Worm (Caenorhabditis elegans): ENCODE data around the gene smg-4.

The smg-4 gene

DNA sequence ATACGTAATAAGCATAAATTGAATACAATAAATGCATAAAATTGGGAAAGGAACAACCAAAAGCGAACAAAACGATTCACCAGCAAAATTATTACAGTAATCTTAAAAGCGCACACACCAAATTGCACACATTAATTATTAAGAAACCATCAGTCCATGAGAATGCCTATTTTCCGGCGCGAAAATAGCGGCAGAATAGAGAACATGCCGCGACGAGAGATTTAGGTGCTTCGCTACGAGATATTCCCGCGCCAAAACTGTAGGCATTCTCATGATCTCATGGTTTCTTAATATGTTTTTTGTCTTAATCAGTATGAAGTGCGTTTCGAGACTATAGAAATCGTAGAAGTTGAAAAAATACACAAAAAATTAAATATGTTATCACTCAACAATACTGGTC is 6.7 kb upstream of the smg-4 start:
- TF ChIP-seq sptf-1 (tag; optimal IDR thresholded peaks at IDR 0.05), result no peak

ce11 chrV:9782969-9783368 is 5.4 kb upstream of the smg-4 start, which contains the start of gene F46B6.5:
Gene F46B6.5 (minus strand): TSS chrV:9783069.
- TF ChIP-seq nhr-2 (tag; optimal IDR thresholded peaks at IDR 0.05) (no peak), pha-4 (tag; optimal IDR thresholded peaks at IDR 0.05) (no peak), tbx-8 (GFP tag; optimal IDR thresholded peaks at IDR 0.05) (no peak), lin-13 (tag; optimal IDR thresholded peaks at IDR 0.05) (no peak), ham-2 (GFP tag; optimal IDR thresholded peaks at IDR 0.05) (no peak), cnd-1 (tag; optimal IDR thresholded peaks at IDR 0.05) (no peak), ceh-39 (tag; optimal IDR thresholded peaks at IDR 0.05) (no peak), elt-3 (tag; optimal IDR thresholded peaks at IDR 0.05) (no peak), elt-1 (tag; optimal IDR thresholded peaks at IDR 0.05; ENCODE audit: borderline replicate concordance, insufficient read depth) (no peak), mls-2 (tag; optimal IDR thresholded peaks at IDR 0.05) (no peak), unc-62 (GFP tag; optimal IDR thresholded peaks at IDR 0.05) (no peak), blmp-1 (tag; optimal IDR thresholded peaks at IDR 0.05) (no peak), mab-5 (tag; optimal IDR thresholded peaks at IDR 0.05) (no peak), sem-2 (GFP tag; optimal IDR thresholded peaks at IDR 0.05) (no peak), nhr-28 (tag; optimal IDR thresholded peaks at IDR 0.05) (no peak), flh-1 (GFP tag; optimal IDR thresholded peaks at IDR 0.05) (no peak), ceh-83 (GFP tag; optimal IDR thresholded peaks at IDR 0.05) (no peak), unc-39 (tag; optimal IDR thresholded peaks at IDR 0.05) (no peak), zip-8 (tag; optimal IDR thresholded peaks at IDR 0.05) (no peak), ceh-43 (GFP tag; optimal IDR thresholded peaks at IDR 0.05) (no peak)

- no peak for TF ChIP-seq ceh-39 (tag; optimal IDR thresholded peaks at IDR 0.05)
- TF ChIP-seq ztf-11 (tag; optimal IDR thresholded peaks at IDR 0.05), result no peak
- no peak for TF ChIP-seq lsy-2 (tag; optimal IDR thresholded peaks at IDR 0.05)
- TF ChIP-seq ces-1 (GFP tag; optimal IDR thresholded peaks at IDR 0.05), result no peak
- no peak for TF ChIP-seq snpc-4 (tag; optimal IDR thresholded peaks at IDR 0.05)
- no peak for TF ChIP-seq tbx-8 (GFP tag; optimal IDR thresholded peaks at IDR 0.05)
- TF ChIP-seq unc-120 (tag; optimal IDR thresholded peaks at IDR 0.05; ENCODE audit: poor library complexity, severe bottlenecking), result no peak
Measured at ce11 chrV:9782045-9782444, 4.5 kb upstream of the smg-4 start.

- no peak for TF ChIP-seq mab-5 (tag; optimal IDR thresholded peaks at IDR 0.05)
- no peak for TF ChIP-seq mls-2 (tag; optimal IDR thresholded peaks at IDR 0.05)
- no peak for TF ChIP-seq unc-62 (GFP tag; optimal IDR thresholded peaks at IDR 0.05)
- TF ChIP-seq nhr-28 (tag; optimal IDR thresholded peaks at IDR 0.05), result no peak
- TF ChIP-seq pha-4 (tag; optimal IDR thresholded peaks at IDR 0.05), result no peak
- TF ChIP-seq flh-1 (GFP tag; optimal IDR thresholded peaks at IDR 0.05), result no peak
- no peak for TF ChIP-seq lin-13 (tag; optimal IDR thresholded peaks at IDR 0.05)
- no peak for TF ChIP-seq tbx-8 (GFP tag; optimal IDR thresholded peaks at IDR 0.05)
- no peak for TF ChIP-seq ham-2 (GFP tag; optimal IDR thresholded peaks at IDR 0.05)
- TF ChIP-seq ceh-83 (GFP tag; optimal IDR thresholded peaks at IDR 0.05), result no peak
- TF ChIP-seq elt-1 (tag; optimal IDR thresholded peaks at IDR 0.05; ENCODE audit: borderline replicate concordance, insufficient read depth), result no peak
Measured at ce11 chrV:9779418-9779817, 1.9 kb upstream of the smg-4 start, which contains the start of gene F46B6.4. Gene F46B6.4 (minus strand): TSS chrV:9779518.

DNA sequence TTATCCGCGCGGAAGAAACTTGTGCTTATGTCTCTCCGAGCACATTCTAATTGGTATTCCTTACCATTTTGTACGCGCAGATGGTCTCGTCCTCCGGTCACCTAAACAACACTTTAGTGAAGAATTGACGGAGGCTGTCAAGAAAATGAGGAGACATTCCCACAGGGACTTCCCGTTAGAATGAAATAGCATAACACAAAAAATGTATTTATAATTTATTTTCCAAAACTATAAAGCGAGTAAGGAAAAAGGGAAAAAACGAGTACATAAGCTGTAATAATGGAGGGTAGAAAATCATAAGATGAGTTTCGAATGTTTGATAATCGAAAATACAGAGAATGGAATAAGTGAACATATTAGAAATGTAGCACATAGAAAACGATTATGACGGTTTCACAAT is 1.8 kb downstream of the smg-4 start, which contains the start of gene F46B6.12:
Gene F46B6.12 (minus strand): TSS at position 101 of the 400 bp plus-strand sequence.
- TF ChIP-seq M03D4.4 (tag; optimal IDR thresholded peaks at IDR 0.05) (no peak), unc-62 (GFP tag; optimal IDR thresholded peaks at IDR 0.05) (no peak), drap-1 (GFP tag; optimal IDR thresholded peaks at IDR 0.05) (no peak)

DNA sequence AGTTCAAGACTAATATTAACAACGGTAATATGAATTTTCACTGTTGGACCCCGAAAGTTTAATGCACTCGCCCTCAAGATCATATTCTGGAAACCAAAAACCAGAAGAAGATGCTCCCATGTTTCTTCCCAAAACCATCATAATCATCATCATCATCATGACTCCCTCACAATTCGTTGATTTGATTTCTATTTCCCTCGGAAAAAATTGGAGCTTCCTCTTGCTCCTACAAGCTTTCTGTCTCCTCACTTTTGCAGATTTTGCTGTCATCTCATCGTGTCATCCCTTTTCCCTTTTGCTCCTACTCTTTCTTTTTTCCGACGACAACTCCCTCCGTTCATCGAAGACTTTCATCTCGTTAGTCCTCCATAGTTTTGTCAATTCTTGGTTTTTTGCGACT is 5.6 kb downstream of the smg-4 start, which contains the start of gene F46B6.2:
Gene F46B6.2 (plus strand): TSS at position 316 of the 400 bp plus-strand sequence.
- TF ChIP-seq ces-1 (GFP tag; optimal IDR thresholded peaks at IDR 0.05) (peak; percentile 99), M03D4.4 (tag; optimal IDR thresholded peaks at IDR 0.05) (no peak), tbx-8 (GFP tag; optimal IDR thresholded peaks at IDR 0.05) (no peak), unc-120 (tag; optimal IDR thresholded peaks at IDR 0.05; ENCODE audit: poor library complexity, severe bottlenecking) (no peak), ceh-83 (GFP tag; optimal IDR thresholded peaks at IDR 0.05) (no peak), unc-39 (tag; optimal IDR thresholded peaks at IDR 0.05) (no peak)
